Worm (Caenorhabditis elegans) whole organism, L2 larva: ENCODE results near the gene mfsd-12.

Experiments used
- alr-1 ChIP-seq: fragments of 150-350 bp; optimal IDR thresholded peaks from 2 replicates; lab custom pipeline; 2014; ENCODE audit warnings: missing biosample characterization, missing genetic modification characterization
- aly-2 ChIP-seq: fragments of 150-350 bp; optimal IDR thresholded peaks from 2 replicates; lab custom pipeline; 2014; ENCODE audit warnings: missing biosample characterization, missing genetic modification characterization
- ama-1 ChIP-seq: fragments of 150-350 bp; optimal IDR thresholded peaks from 2 replicates; lab custom pipeline; 2018; ENCODE audit warnings: inconsistent platforms
- ceh-16 ChIP-seq: fragments of 150-350 bp; optimal IDR thresholded peaks from 2 replicates; lab custom pipeline; 2014; ENCODE audit warnings: missing biosample characterization, missing genetic modification characterization
- ceh-82 ChIP-seq: fragments of 150-350 bp; optimal IDR thresholded peaks from 2 replicates; lab custom pipeline; 2014; ENCODE audit warnings: missing biosample characterization, missing genetic modification characterization
- elt-3 ChIP-seq: sonication (generic microtip); optimal IDR thresholded peaks from 2 replicates; lab custom pipeline; 2017; ENCODE audit warnings: missing biosample characterization, missing genetic modification characterization
- fos-1 ChIP-seq: fragments of 150-350 bp; optimal IDR thresholded peaks from 2 replicates; lab custom pipeline; 2014; ENCODE audit warnings: missing biosample characterization, missing genetic modification characterization
- nhr-11 ChIP-seq: fragments of 150-350 bp; optimal IDR thresholded peaks from 2 replicates; lab custom pipeline; 2014; ENCODE audit warnings: missing biosample characterization, missing genetic modification characterization
- nhr-129 ChIP-seq: fragments of 150-350 bp; optimal IDR thresholded peaks from 2 replicates; lab custom pipeline; 2014; ENCODE audit warnings: missing biosample characterization, missing genetic modification characterization
- skn-1 ChIP-seq: sonication (generic microtip); optimal IDR thresholded peaks from 2 replicates; lab custom pipeline; 2017; ENCODE audit warnings: missing biosample characterization, missing genetic modification characterization
- unc-62 ChIP-seq: fragments of 150-350 bp; optimal IDR thresholded peaks from 2 replicates; lab custom pipeline; 2014; ENCODE audit warnings: missing biosample characterization, missing genetic modification reagents, missing genetic modification characterization
- zag-1 ChIP-seq: fragments of 150-350 bp; optimal IDR thresholded peaks from 2 replicates; lab custom pipeline; 2014; ENCODE audit warnings: missing biosample characterization, missing genetic modification characterization

DNA sequence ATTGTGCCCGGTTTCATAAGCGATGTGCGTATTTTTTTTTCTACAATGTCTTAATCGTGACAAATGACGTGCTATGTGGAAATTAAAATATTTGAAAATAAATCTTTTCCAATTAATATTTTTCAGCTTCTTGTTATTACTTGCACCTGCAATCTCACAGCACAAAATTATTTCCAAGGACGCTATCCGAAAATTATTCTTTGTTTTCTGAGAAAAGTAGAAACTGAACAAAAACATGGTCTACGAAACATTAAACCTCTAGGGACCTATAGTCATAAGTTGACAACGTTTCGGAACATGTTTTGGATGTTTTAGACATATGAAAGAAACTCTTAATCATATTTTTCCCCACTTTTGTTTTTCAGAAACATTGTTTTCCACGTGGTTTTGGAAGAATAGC lies 39.5 kb upstream of the mfsd-12 start:
- TF ChIP-seq aly-2 (tag; lab: Kevin White, UChicago) (no peak), nhr-11 (tag; lab: Kevin White, UChicago) (no peak), skn-1 (tag; lab: Kevin White, UChicago) (no peak), ama-1 (lab: Kevin White, UChicago) (no peak), elt-3 (no peak), zag-1 (tag; lab: Kevin White, UChicago) (no peak), ceh-82 (no peak), ceh-16 (tag; lab: Kevin White, UChicago) (no peak), unc-62 (no peak), fos-1 (tag; lab: Kevin White, UChicago) (no peak), alr-1 (tag; lab: Kevin White, UChicago) (no peak), nhr-129 (tag; lab: Kevin White, UChicago) (no peak)
